Fruit fly (Drosophila melanogaster): ENCODE data around the gene CG6966.

DNA sequence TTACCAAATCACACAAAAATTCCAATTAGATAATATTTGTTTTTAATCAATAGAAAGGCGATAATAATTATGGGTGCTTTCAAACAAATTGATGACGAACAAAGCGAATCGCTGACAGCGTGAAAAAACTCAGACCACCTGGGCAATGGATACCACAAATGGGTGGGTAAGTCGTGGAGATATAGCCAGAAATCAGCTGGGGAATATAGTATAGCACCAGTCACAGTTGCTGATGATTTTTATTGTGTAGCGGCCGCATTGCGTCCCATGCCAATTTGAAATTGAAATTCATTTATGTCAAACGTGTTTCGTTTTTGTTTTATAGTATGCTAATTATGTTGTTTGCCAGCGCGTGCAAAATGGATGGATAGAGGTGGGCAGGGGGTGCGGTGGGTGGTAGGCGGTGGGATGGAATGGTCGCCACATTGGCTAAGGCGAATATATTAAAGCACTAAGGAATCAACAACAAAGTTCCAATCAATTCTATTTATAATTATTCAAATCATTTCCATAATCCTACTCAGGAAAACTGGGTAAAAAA is 11.7 kb downstream of the CG6966 start:
- no peak for TF ChIP-seq Ets96B (tag; optimal IDR thresholded peaks at IDR 0.05)
- TF ChIP-seq CG16779 (tag; optimal IDR thresholded peaks at IDR 0.05) = no peak
- no peak for TF ChIP-seq CG11902 (GFP tag; optimal IDR thresholded peaks at IDR 0.05)
- TF ChIP-seq fd59A (GFP tag; optimal IDR thresholded peaks at IDR 0.05) = no peak
- no peak for TF ChIP-seq CG10669 (GFP tag; optimal IDR thresholded peaks at IDR 0.05)
